Worm (Caenorhabditis elegans) whole organism, L4 larva: ENCODE data around the gene nex-2.

Source experiments
- F26F4.8 ChIP-seq: fragments of 200-800 bp; sonication (Bioruptor generic); conservative IDR thresholded peaks from 2 replicates; pipeline ENCODE4 v1.3.6; 2022; ENCODE audit warnings: missing genetic modification characterization, missing compliant biosample characterization
- F37D6.2 ChIP-seq: sonication (generic microtip); optimal IDR thresholded peaks from 2 replicates; lab custom pipeline; 2016; ENCODE audit warnings: mild to moderate bottlenecking, missing genetic modification characterization, missing compliant biosample characterization
- Y75B8A.6 ChIP-seq: fragments of 200-800 bp; sonication (Bioruptor generic); IDR thresholded peaks from 2 replicates; pipeline ENCODE4 v1.3.6; 2022; ENCODE audit warnings: missing genetic modification reagents, missing genetic modification characterization, missing compliant biosample characterization
- ZK337.2 ChIP-seq: fragments of 200-800 bp; sonication (Bioruptor generic); IDR thresholded peaks from 2 replicates; pipeline ENCODE4 v1.3.6; 2022; ENCODE audit warnings: missing genetic modification reagents, missing genetic modification characterization, missing compliant biosample characterization
- ZK546.5 ChIP-seq, 2 experiments: sonication (generic microtip); optimal IDR thresholded peaks; 2 replicates each; lab custom pipeline; 2017; ENCODE audit warnings: missing biosample characterization in 2 of 2, missing genetic modification characterization in 2 of 2
- aha-1 ChIP-seq: fragments of 150-350 bp; peaks from one replicate; lab custom pipeline; 2014; ENCODE audit warnings: missing biosample characterization, missing genetic modification characterization
- aly-2 ChIP-seq: sonication (generic microtip); optimal IDR thresholded peaks from 2 replicates; lab custom pipeline; 2018; ENCODE audit warnings: missing biosample characterization, missing genetic modification characterization
- ama-1 ChIP-seq: fragments of 150-350 bp; optimal IDR thresholded peaks from 2 replicates; lab custom pipeline; 2014; ENCODE audit warnings: inconsistent platforms, mixed read lengths
- attf-4 ChIP-seq: sonication (generic microtip); optimal IDR thresholded peaks from 3 replicates; lab custom pipeline; 2017; ENCODE audit warnings: missing biosample characterization, missing genetic modification characterization
- ceh-20 ChIP-seq: fragments of 200-800 bp; sonication (Bioruptor generic); IDR thresholded peaks from 2 replicates; pipeline ENCODE4 v1.3.6; 2022; ENCODE audit warnings: missing genetic modification reagents, missing genetic modification characterization, missing compliant biosample characterization
- daf-16 ChIP-seq, 3 experiments: sonication (generic microtip); optimal IDR thresholded peaks; 2 replicates each; lab custom pipeline; 2016 to 2017; ENCODE audit warnings: missing genetic modification characterization in 3 of 3, missing genetic modification reagents in 3 of 3, mild to moderate bottlenecking in 2 of 3, missing compliant biosample characterization in 2 of 3, missing biosample characterization in 1 of 3, moderate library complexity in 1 of 3
- dmd-6 ChIP-seq: fragments of 200-800 bp; sonication (Bioruptor generic); IDR thresholded peaks from 2 replicates; pipeline ENCODE4 v1.3.6; 2022; ENCODE audit warnings: missing genetic modification reagents, missing genetic modification characterization, missing compliant biosample characterization
- dmd-8 ChIP-seq: fragments of 200-800 bp; sonication (Bioruptor generic); IDR thresholded peaks from 2 replicates; pipeline ENCODE4 v1.3.6; 2022; ENCODE audit warnings: missing genetic modification characterization, missing compliant biosample characterization
- dpl-1 ChIP-seq: fragments of 150-350 bp; optimal IDR thresholded peaks from 2 replicates; lab custom pipeline; 2014; ENCODE audit warnings: missing biosample characterization, missing genetic modification reagents, missing genetic modification characterization
- dve-1 ChIP-seq: sonication (generic microtip); optimal IDR thresholded peaks from 2 replicates; lab custom pipeline; 2017; ENCODE audit warnings: antibody characterized with exemption, mild to moderate bottlenecking, missing genetic modification characterization, missing compliant biosample characterization; ENCODE audit not compliant: insufficient read depth
- fkh-10 ChIP-seq: fragments of 150-350 bp; optimal IDR thresholded peaks from 2 replicates; lab custom pipeline; 2014; ENCODE audit warnings: missing biosample characterization, missing genetic modification reagents, missing genetic modification characterization
- hif-1 ChIP-seq, 2 experiments: sonication (generic microtip); optimal IDR thresholded peaks; 2 replicates each; lab custom pipeline; 2016 to 2017; ENCODE audit warnings: missing compliant biosample characterization in 2 of 2, missing genetic modification characterization in 2 of 2, missing genetic modification reagents in 2 of 2, missing genotype in 2 of 2, mild to moderate bottlenecking in 1 of 2
- lim-7 ChIP-seq: fragments of 200-800 bp; sonication (Bioruptor generic); IDR thresholded peaks from 2 replicates; pipeline ENCODE4 v1.3.6; 2022; ENCODE audit warnings: missing genetic modification characterization, missing compliant biosample characterization
- lin-38 ChIP-seq: fragments of 200-800 bp; sonication (Bioruptor generic); IDR thresholded peaks from 2 replicates; pipeline ENCODE4 v1.3.6; 2022; ENCODE audit warnings: missing genetic modification reagents, missing genetic modification characterization, missing compliant biosample characterization
- lin-39 ChIP-seq: fragments of 150-350 bp; optimal IDR thresholded peaks from 2 replicates; lab custom pipeline; 2014; ENCODE audit warnings: missing biosample characterization, missing genetic modification reagents, missing genetic modification characterization
- lsy-2 ChIP-seq, 2 experiments: fragments of 150-350 bp in 1 of 2; sonication (generic microtip) in 1 of 2; optimal IDR thresholded peaks; 2 replicates each; lab custom pipeline; 2014 to 2017; ENCODE audit warnings: missing biosample characterization in 2 of 2, missing genetic modification characterization in 2 of 2
- madf-5 ChIP-seq, 2 experiments: fragments of 200-800 bp; sonication (Bioruptor generic); IDR thresholded peaks; 2 replicates each; pipeline ENCODE4 v1.3.6; 2022; ENCODE audit warnings: missing compliant biosample characterization in 2 of 2, missing genetic modification characterization in 2 of 2
- mep-1 ChIP-seq: fragments of 150-350 bp; sonication (generic microtip); optimal IDR thresholded peaks from 3 replicates; lab custom pipeline; 2014; ENCODE audit warnings: missing biosample characterization, missing genetic modification characterization
- mxl-3 ChIP-seq: fragments of 200-800 bp; sonication (Bioruptor generic); optimal IDR thresholded peaks from 2 replicates; lab custom pipeline; 2018; ENCODE audit warnings: mild to moderate bottlenecking, missing genetic modification characterization, missing compliant biosample characterization
- nhr-11 ChIP-seq: fragments of 150-350 bp; optimal IDR thresholded peaks from 2 replicates; lab custom pipeline; 2014; ENCODE audit warnings: missing biosample characterization, missing genetic modification characterization
- nhr-25 ChIP-seq: sonication (generic microtip); optimal IDR thresholded peaks from 2 replicates; lab custom pipeline; 2017; ENCODE audit warnings: missing genetic modification characterization, mild to moderate bottlenecking, missing compliant biosample characterization, antibody characterized with exemption, moderate library complexity, borderline replicate concordance; ENCODE audit not compliant: insufficient read depth
- nhr-28 ChIP-seq: fragments of 150-350 bp; optimal IDR thresholded peaks from 2 replicates; lab custom pipeline; 2014; ENCODE audit warnings: missing biosample characterization, missing genetic modification characterization
- nhr-41 ChIP-seq: fragments of 200-800 bp; sonication (Bioruptor generic); IDR thresholded peaks from 2 replicates; pipeline ENCODE4 v1.3.6; 2022; ENCODE audit warnings: missing genetic modification reagents, missing genetic modification characterization, missing compliant biosample characterization
- nhr-77 ChIP-seq: fragments of 150-350 bp; optimal IDR thresholded peaks from 2 replicates; lab custom pipeline; 2014; ENCODE audit warnings: missing biosample characterization, missing genetic modification characterization
- php-3 ChIP-seq: fragments of 200-800 bp; sonication (Bioruptor generic); IDR thresholded peaks from 2 replicates; pipeline ENCODE4 v1.3.6; 2022; ENCODE audit warnings: missing genetic modification reagents, missing genetic modification characterization, missing compliant biosample characterization
- snpc-1.2 ChIP-seq: fragments of 200-800 bp; sonication (Bioruptor generic); IDR thresholded peaks from 2 replicates; pipeline ENCODE4 v1.3.6; 2022; ENCODE audit warnings: missing genetic modification reagents, missing genetic modification characterization, missing compliant biosample characterization
- spr-3 ChIP-seq: fragments of 200-800 bp; sonication (Bioruptor generic); optimal IDR thresholded peaks from 2 replicates; lab custom pipeline; 2018; ENCODE audit warnings: mild to moderate bottlenecking, missing genetic modification characterization, missing compliant biosample characterization
- tra-1 ChIP-seq: fragments of 200-800 bp; sonication (Bioruptor generic); IDR thresholded peaks from 2 replicates; pipeline ENCODE4 v1.3.6; 2022; ENCODE audit warnings: missing genetic modification reagents, missing genetic modification characterization, missing compliant biosample characterization
- unc-130 ChIP-seq: sonication (generic microtip); optimal IDR thresholded peaks from 2 replicates; lab custom pipeline; 2016; ENCODE audit warnings: missing genetic modification reagents, missing genetic modification characterization, missing compliant biosample characterization
- unc-62 ChIP-seq, 3 experiments: fragments of 150-350 bp in 1 of 3; sonication (generic microtip); optimal IDR thresholded peaks in 2 of 3; peaks in 1 of 3; 1 replicate in 1 of 3; 2 replicates in 2 of 3; lab custom pipeline; 2014 to 2017; ENCODE audit warnings: missing biosample characterization in 3 of 3, missing genetic modification characterization in 3 of 3, missing genetic modification reagents in 3 of 3, missing genotype in 1 of 3
- zag-1 ChIP-seq: fragments of 150-350 bp; optimal IDR thresholded peaks from 2 replicates; lab custom pipeline; 2014; ENCODE audit warnings: missing biosample characterization, missing genetic modification characterization
- zfp-2 ChIP-seq: sonication (generic microtip); optimal IDR thresholded peaks from 2 replicates; lab custom pipeline; 2016; ENCODE audit warnings: mild to moderate bottlenecking, missing genetic modification characterization, missing compliant biosample characterization
- zfp-3 ChIP-seq: fragments of 200-800 bp; sonication (Bioruptor generic); conservative IDR thresholded peaks from 2 replicates; pipeline ENCODE4 v1.3.6; 2022; ENCODE audit warnings: missing genetic modification reagents, missing genetic modification characterization, missing compliant biosample characterization
- zip-11 ChIP-seq: fragments of 200-800 bp; sonication (Bioruptor generic); IDR thresholded peaks from 2 replicates; pipeline ENCODE4 v1.3.6; 2022; ENCODE audit warnings: missing genetic modification characterization, missing compliant biosample characterization
- ztf-11 ChIP-seq: fragments of 150-350 bp; optimal IDR thresholded peaks from 2 replicates; lab custom pipeline; 2014; ENCODE audit warnings: missing biosample characterization, missing genetic modification characterization
- ztf-7 ChIP-seq: fragments of 150-350 bp; optimal IDR thresholded peaks from 2 replicates; lab custom pipeline; 2014; ENCODE audit warnings: missing biosample characterization, missing genetic modification characterization

nex-2 gene

ce11 chrIII:10341758-10342157 lies 11.5 kb upstream of the nex-2 start, which contains the start of gene tbx-9:
tbx-9 (minus strand) TSS chrIII:10341858.
- TF ChIP-seq ZK546.5 (tag; optimal IDR thresholded peaks at IDR 0.05; lab: Kevin White, UChicago) (no peak), fkh-10 (GFP tag; lab: Kevin White, UChicago) (no peak), F37D6.2 (tag; lab: Kevin White, UChicago) (no peak), ceh-20 (no peak), Y75B8A.6 (GFP tag; lab: Robert Waterston, UW) (no peak), spr-3 (GFP tag; lab: Kevin White, UChicago) (no peak), tra-1 (GFP tag; lab: Robert Waterston, UW) (no peak), snpc-1.2 (GFP tag; lab: Robert Waterston, UW) (no peak), dpl-1 (GFP tag; lab: Kevin White, UChicago) (no peak)

- TF ChIP-seq aha-1 (tag; lab: Kevin White, UChicago), result peak; percentile 69
- TF ChIP-seq zip-11 (GFP tag; lab: Robert Waterston, UW), result no peak
These were observed 9.7 kb upstream of the nex-2 start for ce11 chrIII:10339949-10340348.

- peak in 1 of 2 experiments; percentile 8 for TF ChIP-seq unc-62 (GFP tag; optimal IDR thresholded peaks at IDR 0.05 in 1 of 2; lab: Kevin White, UChicago)
- no peak for TF ChIP-seq unc-62 (tag; optimal IDR thresholded peaks at IDR 0.05; lab: Kevin White, UChicago)
- no peak for TF ChIP-seq daf-16 (GFP tag; optimal IDR thresholded peaks at IDR 0.05; lab: Kevin White, UChicago)
- TF ChIP-seq daf-16 (tag; optimal IDR thresholded peaks at IDR 0.05; lab: Kevin White, UChicago), result no peak
- peak; percentile 53 for TF ChIP-seq dve-1 (tag; lab: Kevin White, UChicago)
- peak; percentile 84 for TF ChIP-seq ama-1 (lab: Kevin White, UChicago)
- peak; percentile 62 for TF ChIP-seq aha-1 (tag; lab: Kevin White, UChicago)
- no peak for TF ChIP-seq nhr-11 (tag; lab: Kevin White, UChicago)
- TF ChIP-seq nhr-25 (tag; lab: Kevin White, UChicago), result peak; percentile 56
- peak in 1 of 2 experiments; percentile 51 for TF ChIP-seq lsy-2 (tag; optimal IDR thresholded peaks at IDR 0.05; lab: Kevin White, UChicago)
- TF ChIP-seq zfp-3 (GFP tag; lab: Robert Waterston, UW), result peak; percentile 74; the same call in 1 of the 2 replicates
- TF ChIP-seq aly-2 (tag; lab: Kevin White, UChicago), result no peak
- peak; percentile 11 for TF ChIP-seq nhr-28
These were observed 9.0 kb upstream of the nex-2 start for ce11 chrIII:10338992-10339852.

ce11 chrIII:10337508-10338166 lies 7.4 kb upstream of the nex-2 start, which contains the start of gene ttr-15:
ttr-15 (plus strand) TSS chrIII:10337847.
- TF ChIP-seq mxl-3, result peak; percentile 24
- TF ChIP-seq daf-16 (GFP tag; optimal IDR thresholded peaks at IDR 0.05; lab: Kevin White, UChicago), result no peak
- peak; percentile 16 for TF ChIP-seq daf-16 (tag; optimal IDR thresholded peaks at IDR 0.05; lab: Kevin White, UChicago)
- no peak for TF ChIP-seq lin-39 (tag; lab: Kevin White, UChicago)
- TF ChIP-seq attf-4 (tag; lab: Kevin White, UChicago), result no peak
- no peak for TF ChIP-seq snpc-1.2 (GFP tag; lab: Robert Waterston, UW)
- TF ChIP-seq ZK337.2, result no peak
- no peak for TF ChIP-seq ceh-20
- no peak for TF ChIP-seq zag-1
- TF ChIP-seq mep-1, result peak; percentile 44
- TF ChIP-seq F26F4.8 (GFP tag; lab: Robert Waterston, UW), result no peak
- no peak for TF ChIP-seq ZK546.5 (tag; optimal IDR thresholded peaks at IDR 0.05; lab: Kevin White, UChicago)
- no peak for TF ChIP-seq zfp-2 (tag; lab: Kevin White, UChicago)
- TF ChIP-seq lin-38 (GFP tag; lab: Robert Waterston, UW), result no peak
- no peak for TF ChIP-seq nhr-77
- TF ChIP-seq hif-1 (tag; optimal IDR thresholded peaks at IDR 0.05; lab: Kevin White, UChicago), result no peak
- TF ChIP-seq ama-1 (lab: Kevin White, UChicago), result peak; percentile 96
- TF ChIP-seq ztf-7 (tag; lab: Kevin White, UChicago), result no peak
- TF ChIP-seq unc-130 (GFP tag; lab: Kevin White, UChicago), result no peak
- no peak for TF ChIP-seq nhr-41 (GFP tag; lab: Robert Waterston, UW)
- TF ChIP-seq ztf-11 (tag; lab: Kevin White, UChicago), result no peak
- no peak for TF ChIP-seq php-3 (GFP tag; lab: Robert Waterston, UW)
- TF ChIP-seq lim-7 (GFP tag; lab: Robert Waterston, UW), result no peak
- no peak for TF ChIP-seq madf-5 (GFP tag; IDR thresholded peaks at IDR 0.05; lab: Robert Waterston, UW)
- TF ChIP-seq dmd-6 (GFP tag; lab: Robert Waterston, UW), result peak; percentile 41
- TF ChIP-seq dmd-8 (GFP tag; lab: Robert Waterston, UW), result no peak
